Worm (Caenorhabditis elegans): ENCODE results near the gene pigg-1.

DNA sequence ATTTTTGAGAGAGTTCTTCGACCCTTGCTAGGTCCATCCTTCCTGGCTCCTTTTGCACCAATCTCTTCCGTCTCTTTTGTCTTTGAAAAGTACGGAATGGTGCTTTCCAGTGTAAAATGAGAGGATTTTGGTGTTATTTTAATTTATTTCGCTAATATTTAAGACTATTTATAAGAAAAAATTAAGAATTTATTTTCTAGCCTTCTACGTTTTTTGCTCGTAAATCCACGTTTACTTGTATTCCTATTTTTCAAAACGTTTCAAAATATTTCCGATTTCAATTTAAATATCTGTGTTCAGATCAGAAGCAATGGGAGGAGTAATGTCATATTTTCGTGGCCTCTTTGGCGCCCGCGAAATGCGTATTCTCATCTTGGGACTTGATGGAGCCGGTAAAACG lies 18.4 kb downstream of the pigg-1 start, which contains the start of gene arl-1:
- TF ChIP-seq sptf-1 (tag; optimal IDR thresholded peaks at IDR 0.05) (no peak), snpc-4 (tag; optimal IDR thresholded peaks at IDR 0.05) (no peak), lin-13 (tag; optimal IDR thresholded peaks at IDR 0.05) (no peak), nhr-237 (tag; optimal IDR thresholded peaks at IDR 0.05) (no peak), ces-1 (GFP tag; optimal IDR thresholded peaks at IDR 0.05) (no peak), pha-4 (tag; optimal IDR thresholded peaks at IDR 0.05) (no peak), nhr-76 (tag; optimal IDR thresholded peaks at IDR 0.05) (no peak), unc-62 (GFP tag; optimal IDR thresholded peaks at IDR 0.05) (no peak), lsy-2 (tag; optimal IDR thresholded peaks at IDR 0.05) (no peak), lin-32 (GFP tag; optimal IDR thresholded peaks at IDR 0.05) (no peak), ham-2 (GFP tag; optimal IDR thresholded peaks at IDR 0.05) (no peak), nhr-2 (tag; optimal IDR thresholded peaks at IDR 0.05) (no peak)

All from whole organism, mixed stage, embryonic.